Fruit fly (Drosophila melanogaster) whole organism, prepupa: ENCODE measurements around the gene Kmn1.

Source experiments
- CG6808 ChIP-seq: fragments of 200-800 bp; sonication (Bioruptor generic); optimal IDR thresholded peaks from 3 replicates; lab custom pipeline; 2017; ENCODE audit warnings: missing biosample characterization, missing genetic modification characterization, mild to moderate bottlenecking, moderate library complexity, missing genetic modification reagents
- CG9139 ChIP-seq: fragments of 200-800 bp; sonication (Bioruptor generic); optimal IDR thresholded peaks from 3 replicates; lab custom pipeline; 2017; ENCODE audit warnings: missing biosample characterization, mild to moderate bottlenecking, missing genetic modification characterization
- Eip93F ChIP-seq: fragments of 200-800 bp; sonication (Bioruptor generic); optimal IDR thresholded peaks from 2 replicates; lab custom pipeline; 2016; ENCODE audit warnings: missing biosample characterization, mild to moderate bottlenecking, missing genetic modification characterization
- Hr39 ChIP-seq: fragments of 200-800 bp; sonication (Bioruptor generic); optimal IDR thresholded peaks from 2 replicates; lab custom pipeline; 2016; ENCODE audit warnings: missing biosample characterization, missing genetic modification characterization
- Lpt ChIP-seq: fragments of 200-800 bp; sonication (Bioruptor generic); optimal IDR thresholded peaks from 3 replicates; lab custom pipeline; 2016; ENCODE audit warnings: missing biosample characterization, missing genetic modification characterization
- OdsH ChIP-seq: fragments of 200-800 bp; sonication (Bioruptor generic); optimal IDR thresholded peaks from 3 replicates; lab custom pipeline; 2016; ENCODE audit warnings: missing biosample characterization, missing genetic modification characterization
- acj6 ChIP-seq: fragments of 200-800 bp; sonication (Bioruptor generic); optimal IDR thresholded peaks from 3 replicates; lab custom pipeline; 2016; ENCODE audit warnings: missing biosample characterization, missing genetic modification characterization
- fd59A ChIP-seq: fragments of 200-800 bp; sonication (Bioruptor generic); optimal IDR thresholded peaks from 2 replicates; lab custom pipeline; 2017; ENCODE audit warnings: missing biosample characterization, mild to moderate bottlenecking, missing genetic modification characterization, missing genetic modification reagents
- pdm3 ChIP-seq: fragments of 200-800 bp; sonication (Bioruptor generic); optimal IDR thresholded peaks from 3 replicates; lab custom pipeline; 2016; ENCODE audit warnings: missing biosample characterization, missing genetic modification characterization

DNA sequence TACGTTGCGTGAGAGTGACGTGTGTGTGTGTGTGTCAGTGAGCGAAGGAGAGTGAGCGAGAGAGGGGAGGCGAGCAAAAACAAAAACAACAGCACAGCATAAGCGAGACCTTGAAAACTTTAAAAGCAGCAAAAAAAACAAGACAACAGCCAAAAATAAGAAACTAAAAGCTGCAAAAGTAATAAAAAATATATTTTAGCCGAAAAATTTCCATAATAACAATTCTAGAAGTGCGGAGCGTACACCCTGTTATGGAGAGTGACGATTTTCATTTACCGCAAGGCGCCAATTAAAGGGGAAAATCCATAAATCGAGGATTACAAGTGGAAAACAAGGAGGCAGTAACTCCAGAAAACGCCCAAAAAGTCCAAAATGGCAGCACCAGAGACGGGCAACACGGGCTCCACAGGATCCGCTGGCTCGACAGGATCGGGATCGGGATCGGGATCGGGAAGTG, 44.3 kb upstream of the Kmn1 start:
- TF ChIP-seq Lpt (GFP tag; lab: Kevin White, UChicago) (peak; percentile 4), fd59A (GFP tag; lab: Kevin White, UChicago) (no peak), CG9139 (no peak), CG6808 (GFP tag; lab: Kevin White, UChicago) (no peak), OdsH (GFP tag; lab: Kevin White, UChicago) (no peak), Eip93F (GFP tag; lab: Kevin White, UChicago) (no peak), acj6 (GFP tag; lab: Kevin White, UChicago) (no peak), Hr39 (no peak), pdm3 (GFP tag; lab: Kevin White, UChicago) (no peak)
